Worm (Caenorhabditis elegans): ENCODE data around the gene F13A2.1.
"Not testable (repeated sequence)": the region's sequence is repeated elsewhere in the genome, so short reads cannot be mapped to it uniquely, and the experiment has no call there.

The F13A2.1 gene

DNA sequence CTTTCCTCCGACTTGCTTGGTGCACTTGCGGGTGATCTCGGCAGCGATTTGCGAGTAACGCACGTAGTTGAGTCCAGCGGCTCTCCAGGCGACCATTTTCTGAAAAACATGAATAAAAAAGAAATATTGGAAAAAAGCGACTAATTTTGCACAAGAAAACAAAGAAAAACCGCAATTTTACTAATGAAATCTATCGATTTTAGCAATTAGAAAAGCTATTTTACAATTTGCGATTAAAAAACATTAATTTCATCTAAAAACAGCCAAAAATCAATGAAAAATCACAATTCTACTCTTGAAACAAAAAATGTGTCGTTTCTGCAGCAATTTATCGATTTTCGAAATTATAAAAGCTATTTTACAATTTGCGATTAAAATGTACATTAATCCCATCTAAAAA is 35.9 kb downstream of the F13A2.1 start, which contains the start of gene hpo-18:
Gene hpo-18 (minus strand): TSS at position 101 of the 400 bp plus-strand sequence.
- TF ChIP-seq ref-1 (GFP tag; conservative IDR thresholded peaks at IDR 0.05) (no peak), ztf-29 (GFP tag; IDR thresholded peaks at IDR 0.05) (no peak), ztf-23 (GFP tag; IDR thresholded peaks at IDR 0.05) (no peak)

DNA sequence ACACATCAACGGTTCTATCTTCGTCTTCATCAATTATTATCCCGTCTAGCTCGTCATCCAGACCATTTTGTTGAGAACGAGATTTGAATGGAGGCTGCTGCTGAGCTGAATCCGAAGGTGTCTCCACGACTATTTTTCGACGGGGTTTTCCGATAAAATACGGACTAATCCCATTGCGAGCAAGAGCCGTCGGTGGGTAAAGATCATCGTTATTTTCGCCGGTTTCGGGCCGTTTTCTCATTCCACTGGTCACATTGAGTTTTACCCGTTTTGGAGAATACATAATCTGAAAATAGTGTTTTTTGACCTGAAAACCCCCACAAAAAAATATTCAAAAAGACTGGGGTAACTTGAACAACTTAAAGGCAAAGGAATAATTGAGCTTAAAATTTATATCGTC is 36.5 kb downstream of the F13A2.1 start, which contains the start of gene figl-1:
Gene figl-1 (minus strand): TSS at position 286 of the 400 bp plus-strand sequence.
- TF ChIP-seq ztf-23 (GFP tag; IDR thresholded peaks at IDR 0.05) (no peak), cog-1 (tag; optimal IDR thresholded peaks at IDR 0.05) (no peak), flt-1 (GFP tag; IDR thresholded peaks at IDR 0.05) (no peak), T22C8.4 (GFP tag; IDR thresholded peaks at IDR 0.05) (no peak), med-1 (GFP tag; optimal IDR thresholded peaks at IDR 0.05; ENCODE audit: insufficient read depth) (no peak), ref-1 (GFP tag; conservative IDR thresholded peaks at IDR 0.05) (no peak), tab-1 (GFP tag; IDR thresholded peaks at IDR 0.05) (no peak), klf-2 (GFP tag; conservative IDR thresholded peaks at IDR 0.05) (no peak), ztf-29 (GFP tag; IDR thresholded peaks at IDR 0.05) (no peak)

ce11 chrV:4341736-4342135 is 40.5 kb downstream of the F13A2.1 start:
- TF ChIP-seq flt-1 (GFP tag; IDR thresholded peaks at IDR 0.05) (no peak), med-1 (GFP tag; optimal IDR thresholded peaks at IDR 0.05; ENCODE audit: insufficient read depth) (no peak), T22C8.4 (GFP tag; IDR thresholded peaks at IDR 0.05) (no peak), ztf-29 (GFP tag; IDR thresholded peaks at IDR 0.05) (no peak), cog-1 (tag; optimal IDR thresholded peaks at IDR 0.05) (no peak), ref-1 (GFP tag; conservative IDR thresholded peaks at IDR 0.05) (no peak), ztf-23 (GFP tag; IDR thresholded peaks at IDR 0.05) (no peak), tab-1 (GFP tag; IDR thresholded peaks at IDR 0.05) (no peak), klf-2 (GFP tag; conservative IDR thresholded peaks at IDR 0.05) (no peak)

ce11 chrV:4341208-4341607 is 41.0 kb downstream of the F13A2.1 start, which contains the start of gene glrx-3:
Gene glrx-3, minus strand, starts transcription at chrV:4341308.
- TF ChIP-seq cog-1 (tag; optimal IDR thresholded peaks at IDR 0.05) (no peak), ztf-29 (GFP tag; IDR thresholded peaks at IDR 0.05) (no peak), klf-2 (GFP tag; conservative IDR thresholded peaks at IDR 0.05) (no peak), T22C8.4 (GFP tag; IDR thresholded peaks at IDR 0.05) (no peak), med-1 (GFP tag; optimal IDR thresholded peaks at IDR 0.05; ENCODE audit: insufficient read depth) (no peak), tab-1 (GFP tag; IDR thresholded peaks at IDR 0.05) (no peak), ztf-23 (GFP tag; IDR thresholded peaks at IDR 0.05) (no peak), ref-1 (GFP tag; conservative IDR thresholded peaks at IDR 0.05) (no peak), flt-1 (GFP tag; IDR thresholded peaks at IDR 0.05) (no peak)

- no peak for TF ChIP-seq flt-1 (GFP tag; IDR thresholded peaks at IDR 0.05)
- no peak for TF ChIP-seq klf-2 (GFP tag; conservative IDR thresholded peaks at IDR 0.05)
- TF ChIP-seq ztf-23 (GFP tag; IDR thresholded peaks at IDR 0.05): no peak
- TF ChIP-seq med-1 (GFP tag; optimal IDR thresholded peaks at IDR 0.05; ENCODE audit: insufficient read depth): no peak
- no peak for TF ChIP-seq ztf-29 (GFP tag; IDR thresholded peaks at IDR 0.05)
- TF ChIP-seq tab-1 (GFP tag; IDR thresholded peaks at IDR 0.05): no peak
- TF ChIP-seq cog-1 (tag; optimal IDR thresholded peaks at IDR 0.05): no peak
- TF ChIP-seq T22C8.4 (GFP tag; IDR thresholded peaks at IDR 0.05): no peak
Observed at ce11 chrV:4339479-4339878, 42.7 kb downstream of the F13A2.1 start.

ce11 chrV:4336462-4336861 is 45.7 kb downstream of the F13A2.1 start, which contains the start of gene irld-1:
Gene irld-1, plus strand, starts transcription at chrV:4336762.
- not testable (repeated sequence) for TF ChIP-seq med-1 (GFP tag; optimal IDR thresholded peaks at IDR 0.05; ENCODE audit: insufficient read depth); tab-1 (GFP tag; IDR thresholded peaks at IDR 0.05); cog-1 (tag; optimal IDR thresholded peaks at IDR 0.05)

DNA sequence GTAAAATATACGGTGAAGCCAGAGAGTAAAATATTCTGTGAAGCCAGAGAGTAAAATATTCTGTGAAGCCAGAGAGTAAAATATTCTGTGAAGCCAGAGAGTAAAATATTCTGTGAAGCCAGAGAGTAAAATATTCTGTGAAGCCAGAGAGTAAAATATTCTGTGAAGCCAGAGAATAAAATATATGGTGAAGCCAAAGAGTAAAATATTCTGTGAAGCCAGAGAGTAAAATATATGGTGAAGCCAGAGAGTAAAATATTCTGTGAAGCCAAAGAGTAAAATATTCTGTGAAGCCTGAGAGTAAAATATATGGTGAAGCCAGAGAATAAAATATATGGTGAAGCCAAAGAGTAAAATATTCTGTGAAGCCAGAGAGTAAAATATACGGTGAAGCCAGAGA is 46.5 kb downstream of the F13A2.1 start:
- TF ChIP-seq T22C8.4 (GFP tag; IDR thresholded peaks at IDR 0.05) (0 out of 2 replicates have a peak, but pooled peaks have one; percentile 18), flt-1 (GFP tag; IDR thresholded peaks at IDR 0.05) (0 out of 2 replicates have a peak, but pooled peaks have one; percentile 42)

DNA sequence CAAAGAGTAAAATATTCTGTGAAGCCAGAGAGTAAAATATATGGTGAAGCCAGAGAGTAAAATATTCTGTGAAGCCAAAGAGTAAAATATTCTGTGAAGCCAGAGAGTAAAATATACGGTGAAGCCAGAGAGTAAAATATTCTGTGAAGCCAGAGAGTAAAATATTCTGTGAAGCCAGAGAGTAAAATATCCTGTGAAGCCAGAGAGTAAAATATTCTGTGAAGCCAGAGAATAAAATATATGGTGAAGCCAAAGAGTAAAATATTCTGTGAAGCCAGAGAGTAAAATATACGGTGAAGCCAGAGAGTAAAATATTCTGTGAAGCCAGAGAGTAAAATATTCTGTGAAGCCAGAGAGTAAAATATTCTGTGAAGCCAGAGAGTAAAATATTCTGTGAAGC is 48.7 kb downstream of the F13A2.1 start:
- peak; percentile 61; the same call in 1 of the 2 replicates for TF ChIP-seq flt-1 (GFP tag; IDR thresholded peaks at IDR 0.05)

ce11 chrV:4332450-4332849 is 49.7 kb downstream of the F13A2.1 start, which contains the start of gene oac-12:
Gene oac-12, minus strand, starts transcription at chrV:4332550.
- no peak for TF ChIP-seq ztf-23 (GFP tag; IDR thresholded peaks at IDR 0.05)
- no peak for TF ChIP-seq cog-1 (tag; optimal IDR thresholded peaks at IDR 0.05)
- no peak for TF ChIP-seq ztf-29 (GFP tag; IDR thresholded peaks at IDR 0.05)
- TF ChIP-seq ref-1 (GFP tag; conservative IDR thresholded peaks at IDR 0.05): no peak
- no peak for TF ChIP-seq klf-2 (GFP tag; conservative IDR thresholded peaks at IDR 0.05)
- no peak for TF ChIP-seq T22C8.4 (GFP tag; IDR thresholded peaks at IDR 0.05)
- no peak for TF ChIP-seq flt-1 (GFP tag; IDR thresholded peaks at IDR 0.05)
- TF ChIP-seq tab-1 (GFP tag; IDR thresholded peaks at IDR 0.05): no peak

Data from whole organism, midembryonic.